Fruit fly (Drosophila melanogaster) whole organism, larva: ENCODE results near the gene CG43880.

Source experiments
- noc ChIP-seq: fragments of 200-800 bp; sonication (Bioruptor generic); optimal IDR thresholded peaks from 3 replicates; lab custom pipeline; 2019; ENCODE audit warnings: missing biosample characterization, mild to moderate bottlenecking, missing genetic modification characterization, moderate library complexity

The CG43880 gene

DNA sequence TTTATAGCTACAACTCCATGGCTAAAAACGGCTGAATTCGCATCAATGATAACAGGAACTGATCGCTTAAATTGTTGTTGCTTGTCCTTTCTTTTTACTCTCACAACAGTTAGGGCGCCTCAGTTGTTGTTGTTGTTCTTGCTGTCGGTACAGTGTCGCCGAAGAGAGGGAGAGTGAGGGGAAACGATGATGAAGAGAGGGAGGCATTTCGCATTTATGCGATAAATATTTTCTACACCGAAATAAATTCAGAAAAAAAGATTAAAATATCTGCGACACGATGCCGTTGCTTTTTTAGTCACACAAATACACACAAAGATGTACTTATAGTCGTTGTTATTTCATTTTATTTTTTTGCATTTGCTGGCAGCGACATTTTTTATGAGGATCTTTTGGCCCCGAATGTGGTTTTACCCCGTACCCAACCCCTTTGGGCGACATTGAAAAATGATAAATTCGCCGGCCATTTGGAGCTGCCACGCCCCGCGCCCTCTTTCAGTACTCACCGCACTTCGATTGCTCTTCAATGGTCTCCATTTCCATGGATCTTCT is 35.1 kb downstream of the CG43880 start:
- TF ChIP-seq noc (tag; lab: Kevin White, UChicago), result no peak

DNA sequence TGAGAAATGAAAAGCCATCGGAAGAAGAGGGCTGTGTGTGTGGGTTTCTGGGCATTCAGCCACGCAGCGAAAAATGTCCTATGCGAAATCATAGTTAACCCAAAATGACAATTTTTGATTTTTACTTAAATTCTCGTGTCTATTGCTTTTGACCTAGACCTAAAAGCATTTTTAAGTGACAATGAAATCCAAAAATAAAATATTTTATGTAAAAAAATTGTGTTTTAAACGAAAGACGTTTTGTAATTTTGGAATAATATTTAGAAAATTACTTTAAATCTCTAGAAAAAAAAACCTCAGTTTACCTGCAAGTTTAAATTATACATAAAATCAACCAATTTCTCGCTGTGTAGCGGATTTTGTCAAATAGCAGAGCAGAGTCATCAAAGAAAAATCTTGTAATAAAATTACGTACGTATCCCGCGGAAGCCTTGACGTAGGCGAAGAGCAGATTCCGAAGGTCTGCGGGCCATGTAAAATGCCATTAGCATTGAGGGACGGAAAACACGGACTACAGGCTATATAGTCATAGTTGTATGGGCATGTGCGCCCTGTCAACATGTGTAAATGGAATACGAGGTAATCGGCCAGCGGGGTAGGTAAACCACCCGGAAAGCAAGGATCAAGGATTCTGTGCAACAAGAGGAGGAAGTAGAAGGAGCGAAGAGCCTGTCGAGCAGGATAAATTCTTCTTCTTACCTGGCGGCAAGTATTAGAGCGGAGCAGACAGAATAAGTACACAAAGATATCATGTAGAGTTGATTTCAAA is 36.2 kb downstream of the CG43880 start:
- no peak for TF ChIP-seq noc (tag; lab: Kevin White, UChicago)

dm6 chr3L:7904560-7904959 is 41.6 kb downstream of the CG43880 start:
- no peak for TF ChIP-seq noc (tag; lab: Kevin White, UChicago)

DNA sequence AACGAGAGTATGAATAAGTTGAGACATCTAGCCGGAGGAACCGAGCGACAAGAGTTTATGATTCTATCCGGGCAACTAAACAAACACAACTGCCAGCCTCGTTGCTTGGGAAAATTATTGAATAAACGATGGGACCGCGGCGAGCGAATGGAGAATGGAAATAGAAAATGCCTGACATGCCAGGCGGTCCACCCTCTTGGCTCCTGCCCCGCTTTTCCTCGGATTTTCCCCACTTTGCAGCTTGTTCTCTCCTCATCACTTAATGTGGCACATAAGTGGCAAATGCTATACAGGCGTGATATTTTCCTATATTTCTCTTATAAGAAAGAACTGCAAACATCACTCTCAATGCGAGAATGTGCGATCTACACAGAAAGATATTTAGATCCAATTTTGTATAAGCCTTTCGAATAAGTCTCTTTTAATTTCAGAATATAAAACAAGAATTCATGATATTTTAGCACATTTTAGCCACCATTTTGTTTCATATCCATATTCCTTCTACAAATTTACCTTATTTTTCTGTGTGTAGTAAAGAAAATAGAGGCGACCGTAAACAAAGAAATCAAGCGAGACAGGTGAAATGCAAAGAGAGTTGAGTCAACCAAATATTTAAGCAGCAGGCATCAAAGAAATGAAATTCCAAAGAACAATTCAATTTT is 42.5 kb downstream of the CG43880 start:
- peak; percentile 83 for TF ChIP-seq noc (tag; lab: Kevin White, UChicago)
